Worm (Caenorhabditis elegans) whole organism, L3 larva: Measurements from ENCODE around the gene W08F4.5.

Source experiments
- elt-2 ChIP-seq: sonication (generic microtip); optimal IDR thresholded peaks from 2 replicates; lab custom pipeline; 2016; ENCODE audit warnings: missing genetic modification reagents, mild to moderate bottlenecking, missing genetic modification characterization, missing compliant biosample characterization
- pha-4 ChIP-seq: fragments of 150-350 bp; optimal IDR thresholded peaks from 2 replicates; lab custom pipeline; 2014; ENCODE audit warnings: missing biosample characterization, missing genetic modification reagents, missing genetic modification characterization
- pqm-1 ChIP-seq: fragments of 150-350 bp; optimal IDR thresholded peaks from 2 replicates; lab custom pipeline; 2017; ENCODE audit warnings: missing biosample characterization, missing genetic modification characterization, inconsistent platforms
- ztf-11 ChIP-seq: fragments of 150-350 bp; optimal IDR thresholded peaks from 2 replicates; lab custom pipeline; 2014; ENCODE audit warnings: missing biosample characterization, missing genetic modification characterization

Gene W08F4.5

DNA sequence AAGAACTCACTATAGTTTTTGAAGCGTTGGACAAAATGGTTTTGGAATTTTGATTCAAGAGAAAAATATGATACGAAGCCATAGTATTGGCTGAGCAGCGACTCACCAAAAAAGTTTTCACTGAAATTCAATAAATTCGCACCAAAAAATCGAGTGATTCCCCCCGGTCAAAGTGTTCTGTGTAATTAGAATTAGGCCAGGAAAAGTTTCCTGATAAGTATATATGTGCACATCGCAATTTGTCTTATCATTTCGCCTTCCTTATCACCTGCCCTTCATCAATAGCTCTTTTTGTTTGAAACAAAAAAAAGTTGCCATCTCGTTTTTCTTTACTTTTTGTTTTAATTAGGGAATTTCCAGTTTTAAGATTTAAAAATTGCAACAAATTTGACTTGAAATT is 47.0 kb downstream of the W08F4.5 start:
- TF ChIP-seq pqm-1 (tag; lab: Kevin White, UChicago) (peak; percentile 82), pha-4 (tag; lab: Kevin White, UChicago) (peak; percentile 7), elt-2 (tag; lab: Kevin White, UChicago) (peak; percentile 83), ztf-11 (no peak)
